Worm (Caenorhabditis elegans) whole organism, L1 larva: ENCODE measurements around the gene klp-12.

ENCODE experiments used
- ama-1 ChIP-seq: fragments of 150-350 bp; optimal IDR thresholded peaks from 2 replicates; lab custom pipeline; 2014
- ceh-90 ChIP-seq: sonication (generic microtip); optimal IDR thresholded peaks from 2 replicates; lab custom pipeline; 2016; ENCODE audit warnings: missing genetic modification characterization, missing compliant biosample characterization
- ces-1 ChIP-seq: fragments of 150-350 bp; optimal IDR thresholded peaks from 2 replicates; lab custom pipeline; 2014; ENCODE audit warnings: missing biosample characterization, missing genetic modification reagents, missing genetic modification characterization
- dsc-1 ChIP-seq: sonication (generic microtip); optimal IDR thresholded peaks from 2 replicates; lab custom pipeline; 2016; ENCODE audit warnings: mild to moderate bottlenecking, missing genetic modification characterization, missing compliant biosample characterization
- nhr-12 ChIP-seq: sonication (generic microtip); optimal IDR thresholded peaks from 2 replicates; lab custom pipeline; 2017; ENCODE audit warnings: missing biosample characterization, missing genetic modification characterization
- pqm-1 ChIP-seq: sonication (generic microtip); optimal IDR thresholded peaks from 3 replicates; lab custom pipeline; 2017; ENCODE audit warnings: missing biosample characterization, missing genetic modification characterization
- skn-1 ChIP-seq: fragments of 150-350 bp; optimal IDR thresholded peaks from 2 replicates; lab custom pipeline; 2014; ENCODE audit warnings: missing biosample characterization, missing genetic modification characterization
- snpc-4 ChIP-seq: fragments of 150-350 bp; optimal IDR thresholded peaks from 2 replicates; lab custom pipeline; 2014; ENCODE audit warnings: missing biosample characterization, missing genetic modification characterization
- zag-1 ChIP-seq: fragments of 150-350 bp; optimal IDR thresholded peaks from 2 replicates; lab custom pipeline; 2014; ENCODE audit warnings: missing biosample characterization, missing genetic modification characterization
- ztf-11 ChIP-seq, 2 experiments: sonication (generic microtip); optimal IDR thresholded peaks; 2 replicates each; lab custom pipeline; 2016 to 2017; ENCODE audit warnings: missing genetic modification characterization in 2 of 2, missing biosample characterization in 1 of 2, missing compliant biosample characterization in 1 of 2

DNA sequence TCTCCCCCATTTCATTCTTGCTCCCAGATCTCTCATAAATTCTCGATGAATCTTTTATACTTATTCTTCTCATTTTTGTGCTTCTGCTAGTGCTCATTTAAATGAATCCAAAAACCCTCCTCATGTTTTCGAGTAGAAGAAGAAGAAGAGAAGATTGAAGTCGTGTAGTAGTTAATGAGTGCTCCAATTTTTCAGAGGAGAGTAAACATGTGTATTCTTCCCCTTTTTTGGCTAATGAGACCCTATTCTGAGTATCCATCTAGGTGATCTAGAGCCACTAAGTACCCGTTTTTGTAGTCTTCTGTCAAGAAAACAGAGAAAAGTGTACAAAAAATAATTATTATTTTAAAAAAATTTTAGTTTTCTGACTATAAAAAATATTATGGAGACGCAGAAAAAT is 8.1 kb downstream of the klp-12 start:
- TF ChIP-seq ceh-90 (tag; lab: Kevin White, UChicago) (no peak), nhr-12 (tag; lab: Kevin White, UChicago) (no peak), zag-1 (tag; lab: Kevin White, UChicago) (no peak), ama-1 (lab: Kevin White, UChicago) (no peak), snpc-4 (no peak), pqm-1 (tag; lab: Kevin White, UChicago) (no peak), ces-1 (GFP tag; lab: Kevin White, UChicago) (no peak), skn-1 (tag; lab: Kevin White, UChicago) (no peak), ztf-11 (tag; optimal IDR thresholded peaks at IDR 0.05; lab: Kevin White, UChicago) (no peak), dsc-1 (tag; lab: Kevin White, UChicago) (no peak)
